Fruit fly (Drosophila melanogaster) whole organism, embryonic: ENCODE data around the gene CG10663.
A peak's percentile ranks its signal among the peaks of the same experiment; 100 is the strongest.

Source experiments
- Bteb2 ChIP-seq: fragments of 200-800 bp; sonication (Bioruptor generic); optimal IDR thresholded peaks from 2 replicates; lab custom pipeline; 2016; ENCODE audit warnings: missing biosample characterization, missing genetic modification characterization
- CG10274 ChIP-seq: fragments of 200-800 bp; sonication (Bioruptor generic); optimal IDR thresholded peaks from 3 replicates; lab custom pipeline; 2017; ENCODE audit warnings: missing biosample characterization, mild to moderate bottlenecking, missing genetic modification characterization
- CG10321 ChIP-seq: fragments of 200-800 bp; sonication (Bioruptor generic); IDR thresholded peaks from 2 replicates; pipeline ENCODE4 v1.3.6; 2022; ENCODE audit warnings: missing biosample characterization, missing genetic modification characterization
- CG2712 ChIP-seq: fragments of 200-800 bp; optimal IDR thresholded peaks from 3 replicates; lab custom pipeline; 2019; ENCODE audit warnings: missing biosample characterization, mild to moderate bottlenecking, missing genetic modification characterization, moderate library complexity
- CG8281 ChIP-seq: fragments of 200-800 bp; sonication (Bioruptor generic); optimal IDR thresholded peaks from 2 replicates; lab custom pipeline; 2018; ENCODE audit warnings: missing biosample characterization, mild to moderate bottlenecking, missing genetic modification characterization, moderate library complexity
- Chrac-16 ChIP-seq: fragments of 200-800 bp; sonication (Bioruptor generic); optimal IDR thresholded peaks from 3 replicates; lab custom pipeline; 2016; ENCODE audit warnings: missing biosample characterization, missing genetic modification characterization
- Dll ChIP-seq: fragments of 200-800 bp; sonication (Bioruptor generic); IDR thresholded peaks from 4 replicates; pipeline ENCODE4 v1.3.6; 2022; ENCODE audit warnings: missing biosample characterization, missing genetic modification characterization; ENCODE audit not compliant: partially characterized antibody
- Nf-YA ChIP-seq: fragments of 200-800 bp; sonication (Bioruptor generic); IDR thresholded peaks from 2 replicates; pipeline ENCODE4 v1.3.6; 2022; ENCODE audit warnings: missing biosample characterization, missing genetic modification characterization
- Stat92E ChIP-seq, 3 experiments: fragments of >200 bp in 2 of 3; fragments of 200-800 bp in 1 of 3; sonication (Bioruptor generic) in 1 of 3; optimal IDR thresholded peaks; 2 replicates each; lab custom pipeline; 2017 to 2019; ENCODE audit warnings: missing biosample characterization in 3 of 3, missing genetic modification characterization in 3 of 3, mild to moderate bottlenecking in 1 of 3, moderate library complexity in 1 of 3
- Trl ChIP-seq, 3 experiments: fragments of >200 bp in 2 of 3; fragments of 200-800 bp in 1 of 3; sonication (Bioruptor generic) in 1 of 3; optimal IDR thresholded peaks; 2 replicates in 1 of 3; 3 replicates in 2 of 3; lab custom pipeline; 2016 to 2017; ENCODE audit warnings: missing biosample characterization in 1 of 3, missing genetic modification characterization in 1 of 3
- crol ChIP-seq: fragments of 200-800 bp; sonication (Bioruptor generic); IDR thresholded peaks from 2 replicates; pipeline ENCODE4 v1.3.6; 2022; ENCODE audit warnings: missing biosample characterization, missing genetic modification characterization
- hkb ChIP-seq, 2 experiments: fragments of 200-800 bp in 1 of 2; fragments of >200 bp in 1 of 2; sonication (Bioruptor generic) in 1 of 2; IDR thresholded peaks in 1 of 2; optimal IDR thresholded peaks in 1 of 2; 2 replicates each; pipeline versions ENCODE4 v1.3.6 to Lab custom; 2017 to 2022; ENCODE audit warnings: missing biosample characterization in 1 of 2, missing genetic modification characterization in 1 of 2
- pnt ChIP-seq: fragments of 200-800 bp; sonication (Bioruptor generic); optimal IDR thresholded peaks from 3 replicates; lab custom pipeline; 2016; ENCODE audit warnings: missing biosample characterization, missing genetic modification characterization
- vnd ChIP-seq: fragments of 200-800 bp; sonication (Bioruptor generic); IDR thresholded peaks from 3 replicates; pipeline ENCODE4 v1.3.6; 2022; ENCODE audit warnings: missing biosample characterization, missing genetic modification characterization; ENCODE audit not compliant: partially characterized antibody

DNA sequence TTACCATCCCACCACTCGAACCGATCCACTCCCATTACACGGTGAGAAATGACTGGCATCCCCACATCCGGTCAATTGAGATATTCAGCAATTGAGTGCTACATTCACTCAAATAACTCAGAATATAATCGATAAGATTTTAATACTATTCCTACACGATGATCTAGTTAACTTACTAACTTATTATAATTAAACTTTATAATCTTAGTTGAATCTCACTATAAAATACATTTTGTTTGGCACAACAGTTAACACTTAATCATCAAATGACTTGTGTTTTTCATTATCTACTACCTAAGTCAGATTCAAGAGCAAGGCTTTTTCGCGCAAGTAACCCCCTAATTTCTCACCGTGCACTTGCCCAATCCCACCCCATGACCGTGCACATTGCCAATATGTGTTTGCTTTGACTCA is 10.5 kb upstream of the CG10663 start:
- no peak for TF ChIP-seq CG10321
- TF ChIP-seq Stat92E (GFP tag; optimal IDR thresholded peaks at IDR 0.05; lab: Kevin White, UChicago): no peak
- TF ChIP-seq CG8281 (tag; lab: Kevin White, UChicago): no peak
- no peak for TF ChIP-seq vnd (GFP tag; lab: Robert Waterston, UW)
- peak; percentile 59 for TF ChIP-seq CG2712
- TF ChIP-seq crol (GFP tag; lab: Robert Waterston, UW): no peak
- no peak for TF ChIP-seq Trl (optimal IDR thresholded peaks at IDR 0.05; lab: Kevin White, UChicago)
- no peak for TF ChIP-seq Trl (GFP tag; optimal IDR thresholded peaks at IDR 0.05; lab: Kevin White, UChicago)
- no peak for TF ChIP-seq pnt
- no peak for TF ChIP-seq Dll (GFP tag; lab: Robert Waterston, UW)
- no peak for TF ChIP-seq Nf-YA (GFP tag; lab: Robert Waterston, UW)
- no peak for TF ChIP-seq hkb (optimal IDR thresholded peaks at IDR 0.05; lab: Kevin White, UChicago)
- peak; percentile 39; the same call in 1 of the 2 replicates for TF ChIP-seq hkb (GFP tag; IDR thresholded peaks at IDR 0.05; lab: Robert Waterston, UW)
- no peak for TF ChIP-seq Chrac-16 (GFP tag; lab: Kevin White, UChicago)
- TF ChIP-seq Bteb2 (GFP tag; lab: Kevin White, UChicago): no peak
- peak; percentile 24 for TF ChIP-seq CG10274 (GFP tag; lab: Kevin White, UChicago)
